Fruit fly (Drosophila melanogaster) whole organism, pupa: ENCODE results near the gene Hml.

ENCODE experiments used
- CG10348 ChIP-seq: fragments of 200-800 bp; sonication (Bioruptor generic); IDR thresholded peaks from 2 replicates; pipeline ENCODE4 v1.3.6; 2022; ENCODE audit warnings: missing biosample characterization, missing genetic modification characterization
- CG12605 ChIP-seq: fragments of 200-800 bp; sonication (Bioruptor generic); IDR thresholded peaks from 2 replicates; pipeline ENCODE4 v1.3.6; 2022; ENCODE audit warnings: missing biosample characterization, missing genetic modification characterization
- CG13204 ChIP-seq: fragments of 200-800 bp; sonication (Bioruptor generic); optimal IDR thresholded peaks from 2 replicates; lab custom pipeline; 2018; ENCODE audit warnings: missing biosample characterization, mild to moderate bottlenecking, missing genetic modification characterization, moderate library complexity
- CG14655 ChIP-seq: fragments of 200-800 bp; sonication (Bioruptor generic); optimal IDR thresholded peaks from 3 replicates; lab custom pipeline; 2017; ENCODE audit warnings: mild to moderate bottlenecking, missing biosample characterization, missing genetic modification reagents, missing genetic modification characterization
- CG15710 ChIP-seq: fragments of 200-800 bp; sonication (Bioruptor generic); optimal IDR thresholded peaks from 2 replicates; lab custom pipeline; 2018; ENCODE audit warnings: missing biosample characterization, mild to moderate bottlenecking, missing genetic modification characterization, moderate library complexity
- CG17806 ChIP-seq: fragments of 200-800 bp; sonication (Bioruptor generic); optimal IDR thresholded peaks from 2 replicates; lab custom pipeline; 2018; ENCODE audit warnings: missing biosample characterization, mild to moderate bottlenecking, missing genetic modification characterization, moderate library complexity
- CG32121 ChIP-seq: fragments of 200-800 bp; sonication (Bioruptor generic); IDR thresholded peaks from 2 replicates; pipeline ENCODE4 v1.3.6; 2022; ENCODE audit warnings: missing biosample characterization, missing genetic modification characterization
- CG34367 ChIP-seq: fragments of 200-800 bp; sonication (Bioruptor generic); optimal IDR thresholded peaks from 2 replicates; lab custom pipeline; 2018; ENCODE audit warnings: missing biosample characterization, mild to moderate bottlenecking, missing genetic modification characterization
- CG4496 ChIP-seq: fragments of 200-800 bp; sonication (Bioruptor generic); IDR thresholded peaks from 3 replicates; pipeline ENCODE4 v1.3.6; 2022; ENCODE audit warnings: missing biosample characterization, missing genetic modification characterization
- CG8159 ChIP-seq: fragments of 200-800 bp; sonication (Bioruptor generic); optimal IDR thresholded peaks from 3 replicates; lab custom pipeline; 2018; ENCODE audit warnings: missing biosample characterization, mild to moderate bottlenecking, missing genetic modification characterization, moderate library complexity
- CG8301 ChIP-seq: fragments of 200-800 bp; sonication (Bioruptor generic); optimal IDR thresholded peaks from 2 replicates; lab custom pipeline; 2018; ENCODE audit warnings: missing biosample characterization, mild to moderate bottlenecking, missing genetic modification characterization
- CG9948 ChIP-seq: fragments of 200-800 bp; sonication (Bioruptor generic); optimal IDR thresholded peaks from 2 replicates; lab custom pipeline; 2018; ENCODE audit warnings: missing biosample characterization, mild to moderate bottlenecking, missing genetic modification characterization, moderate library complexity
- D1 ChIP-seq: fragments of 200-800 bp; sonication (Bioruptor generic); optimal IDR thresholded peaks from 2 replicates; lab custom pipeline; 2018; ENCODE audit warnings: missing biosample characterization, mild to moderate bottlenecking, missing genetic modification characterization, moderate library complexity
- EcR ChIP-seq: fragments of 200-800 bp; sonication (Bioruptor generic); optimal IDR thresholded peaks from 3 replicates; lab custom pipeline; 2019; ENCODE audit warnings: missing biosample characterization, missing genetic modification characterization, mild to moderate bottlenecking, moderate library complexity, missing genetic modification reagents
- Ets98B ChIP-seq: fragments of 200-800 bp; sonication (Bioruptor generic); IDR thresholded peaks from 2 replicates; pipeline ENCODE4 v1.3.6; 2022; ENCODE audit warnings: missing biosample characterization, missing genetic modification characterization
- Pif1A ChIP-seq: fragments of 200-800 bp; sonication (Bioruptor generic); optimal IDR thresholded peaks from 3 replicates; lab custom pipeline; 2016; ENCODE audit warnings: missing biosample characterization, missing genetic modification characterization
- Pif1B ChIP-seq: fragments of 200-800 bp; sonication (Bioruptor generic); optimal IDR thresholded peaks from 3 replicates; lab custom pipeline; 2016; ENCODE audit warnings: missing biosample characterization, missing genetic modification characterization
- Snoo ChIP-seq: fragments of 200-800 bp; sonication (Bioruptor generic); optimal IDR thresholded peaks from 3 replicates; lab custom pipeline; 2017; ENCODE audit warnings: missing biosample characterization, mild to moderate bottlenecking, missing genetic modification characterization, inconsistent platforms
- fd96Ca ChIP-seq: fragments of 200-800 bp; sonication (Bioruptor generic); IDR thresholded peaks from 3 replicates; pipeline ENCODE4 v1.3.6; 2022; ENCODE audit warnings: missing biosample characterization, missing genetic modification characterization
- gl ChIP-seq: fragments of 200-800 bp; sonication (Bioruptor generic); optimal IDR thresholded peaks from 2 replicates; lab custom pipeline; 2018; ENCODE audit warnings: missing biosample characterization, mild to moderate bottlenecking, missing genetic modification characterization
- rn ChIP-seq: fragments of 200-800 bp; sonication (Bioruptor generic); IDR thresholded peaks from 2 replicates; pipeline ENCODE4 v1.3.6; 2022; ENCODE audit warnings: missing biosample characterization, missing genetic modification characterization

Gene Hml

dm6 chr3L:13884460-13885056 is 38.7 kb downstream of the Hml start:
- TF ChIP-seq gl (tag; lab: Kevin White, UChicago): no peak

dm6 chr3L:13887092-13887491 is 41.2 kb downstream of the Hml start:
- TF ChIP-seq Ets98B (GFP tag; lab: Robert Waterston, UW): no peak
- no peak for TF ChIP-seq CG14655 (GFP tag; lab: Kevin White, UChicago)
- TF ChIP-seq CG32121 (GFP tag; lab: Robert Waterston, UW): no peak
- no peak for TF ChIP-seq CG10348 (GFP tag; lab: Robert Waterston, UW)
- no peak for TF ChIP-seq rn (GFP tag; lab: Robert Waterston, UW)
- no peak for TF ChIP-seq CG17806 (tag; lab: Kevin White, UChicago)
- TF ChIP-seq CG12605 (GFP tag; lab: Robert Waterston, UW): no peak
- no peak for TF ChIP-seq CG8301
- no peak for TF ChIP-seq CG34367 (tag; lab: Kevin White, UChicago)
- TF ChIP-seq EcR (GFP tag; lab: Kevin White, UChicago): no peak
- TF ChIP-seq Pif1B (GFP tag; lab: Kevin White, UChicago): no peak
- TF ChIP-seq CG8159 (tag; lab: Kevin White, UChicago): no peak
- TF ChIP-seq Snoo (tag; lab: Kevin White, UChicago): no peak
- TF ChIP-seq fd96Ca (GFP tag; lab: Robert Waterston, UW): no peak
- TF ChIP-seq Pif1A (GFP tag; lab: Kevin White, UChicago): no peak
- no peak for TF ChIP-seq CG4496 (GFP tag; lab: Robert Waterston, UW)
- no peak for TF ChIP-seq CG13204
- no peak for TF ChIP-seq gl (tag; lab: Kevin White, UChicago)
- TF ChIP-seq, all 21 proteins: peak for 0

dm6 chr3L:13900635-13901034 is 54.8 kb downstream of the Hml start:
- TF ChIP-seq fd96Ca (GFP tag; lab: Robert Waterston, UW) (no peak), CG32121 (GFP tag; lab: Robert Waterston, UW) (no peak), CG4496 (GFP tag; lab: Robert Waterston, UW) (peak; percentile 48; the same call in 1 of the 3 replicates), Snoo (tag; lab: Kevin White, UChicago) (no peak), CG9948 (no peak)

- TF ChIP-seq CG8159 (tag; lab: Kevin White, UChicago) (peak; percentile 53), Pif1A (GFP tag; lab: Kevin White, UChicago) (no peak), Snoo (tag; lab: Kevin White, UChicago) (no peak), CG12605 (GFP tag; lab: Robert Waterston, UW) (no peak), CG15710 (tag; lab: Kevin White, UChicago) (peak; percentile 21), CG13204 (no peak), CG9948 (peak; percentile 2), CG8301 (no peak)
- TF ChIP-seq, all 21 proteins: peak for 3
Measured at dm6 chr3L:13903186-13904020, 57.5 kb downstream of the Hml start, which contains the start of gene dysc. Gene dysc, minus strand, starts transcription at chr3L:13903236.

- peak; percentile 27 for TF ChIP-seq CG9948
- no peak for TF ChIP-seq CG13204
- TF ChIP-seq Pif1B (GFP tag; lab: Kevin White, UChicago): no peak
- TF ChIP-seq Pif1A (GFP tag; lab: Kevin White, UChicago): no peak
- TF ChIP-seq rn (GFP tag; lab: Robert Waterston, UW): no peak
- TF ChIP-seq gl (tag; lab: Kevin White, UChicago): no peak
- TF ChIP-seq CG8159 (tag; lab: Kevin White, UChicago): peak; percentile 34
- no peak for TF ChIP-seq CG32121 (GFP tag; lab: Robert Waterston, UW)
- TF ChIP-seq CG8301: no peak
- TF ChIP-seq Snoo (tag; lab: Kevin White, UChicago): no peak
- peak; percentile 12 for TF ChIP-seq CG14655 (GFP tag; lab: Kevin White, UChicago)
- TF ChIP-seq CG15710 (tag; lab: Kevin White, UChicago): no peak
Measured at dm6 chr3L:13904021-13904325, 58.1 kb downstream of the Hml start.

dm6 chr3L:13904426-13904825 is 58.6 kb downstream of the Hml start:
- TF ChIP-seq CG14655 (GFP tag; lab: Kevin White, UChicago) (no peak), Pif1B (GFP tag; lab: Kevin White, UChicago) (no peak), CG15710 (tag; lab: Kevin White, UChicago) (no peak), CG34367 (tag; lab: Kevin White, UChicago) (no peak), Snoo (tag; lab: Kevin White, UChicago) (no peak), CG4496 (GFP tag; lab: Robert Waterston, UW) (no peak), fd96Ca (GFP tag; lab: Robert Waterston, UW) (no peak), CG8301 (no peak), CG10348 (GFP tag; lab: Robert Waterston, UW) (no peak), CG12605 (GFP tag; lab: Robert Waterston, UW) (no peak), Pif1A (GFP tag; lab: Kevin White, UChicago) (no peak), CG9948 (no peak), CG8159 (tag; lab: Kevin White, UChicago) (no peak), Ets98B (GFP tag; lab: Robert Waterston, UW) (no peak), CG32121 (GFP tag; lab: Robert Waterston, UW) (no peak), D1 (tag; lab: Kevin White, UChicago) (no peak)
